Fruit fly (Drosophila melanogaster): Measurements from ENCODE around the gene CG17193.
A peak's percentile ranks its signal among the peaks of the same experiment; 100 is the strongest.

The CG17193 gene

DNA sequence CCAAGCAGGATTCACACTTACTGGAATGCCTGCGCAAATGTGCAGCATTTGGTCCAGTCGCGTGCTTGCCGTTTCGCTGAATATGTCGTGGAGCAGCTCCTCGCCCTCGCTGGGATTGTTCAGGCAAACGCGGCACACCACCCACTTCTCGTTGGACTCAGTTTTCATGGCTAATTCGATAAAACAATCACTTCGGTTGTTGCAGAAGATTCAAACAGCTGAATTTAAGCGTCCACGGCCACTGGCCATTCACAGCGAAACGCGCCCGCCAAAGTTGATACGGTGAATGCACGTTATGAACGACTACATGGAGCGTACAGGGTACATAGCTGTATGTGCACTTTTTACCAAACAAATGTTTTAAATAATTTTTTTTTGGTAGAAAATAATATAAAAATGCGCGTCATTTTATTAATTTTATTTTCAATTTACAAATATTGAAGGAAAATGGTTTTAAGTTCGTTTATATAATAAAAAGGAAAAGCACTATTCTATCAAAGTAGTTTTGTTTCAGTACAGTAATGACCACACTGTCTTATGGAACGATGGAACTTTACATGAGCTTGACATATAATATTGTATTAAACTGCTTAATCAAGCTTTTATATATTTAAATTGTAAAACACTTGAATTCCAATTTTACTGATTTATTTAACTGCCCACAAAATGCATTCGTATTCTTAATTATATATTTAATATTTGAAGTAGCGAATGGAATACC is 24.7 kb downstream of the CG17193 start, which contains the start of gene trem (continued):
- TF ChIP-seq zen2 (GFP tag; IDR thresholded peaks at IDR 0.05; ENCODE audit: partially characterized antibody) (no peak), Poxn (GFP tag; IDR thresholded peaks at IDR 0.05) (no peak), CG1529 (GFP tag; optimal IDR thresholded peaks at IDR 0.05) (peak; percentile 38), CG13894 (tag; optimal IDR thresholded peaks at IDR 0.05) (no peak), CG17186 (GFP tag; optimal IDR thresholded peaks at IDR 0.05) (no peak), Atf-2 (GFP tag; optimal IDR thresholded peaks at IDR 0.05) (no peak), mam (GFP tag; optimal IDR thresholded peaks at IDR 0.05) (peak; percentile 73), ac (GFP tag; optimal IDR thresholded peaks at IDR 0.05) (no peak), Neu2 (GFP tag; optimal IDR thresholded peaks at IDR 0.05; ENCODE audit: borderline replicate concordance) (no peak), exex (tag; optimal IDR thresholded peaks at IDR 0.05) (no peak), NC2β (GFP tag; optimal IDR thresholded peaks at IDR 0.05) (no peak), CG15269 (tag; optimal IDR thresholded peaks at IDR 0.05) (no peak), CG15696 (tag; optimal IDR thresholded peaks at IDR 0.05) (peak; percentile 73), CG2199 (GFP tag; IDR thresholded peaks at IDR 0.05) (no peak), MTF-1 (GFP tag; optimal IDR thresholded peaks at IDR 0.05; ENCODE audit: borderline replicate concordance) (no peak), CG18599 (GFP tag; optimal IDR thresholded peaks at IDR 0.05) (no peak), CG10979 (tag; optimal IDR thresholded peaks at IDR 0.05) (peak; percentile 63), H15 (GFP tag; IDR thresholded peaks at IDR 0.05) (peak; percentile 33; the same call in 1 of the 3 replicates), slou (GFP tag; optimal IDR thresholded peaks at IDR 0.05) (peak; percentile 60), CG17912 (GFP tag; optimal IDR thresholded peaks at IDR 0.05) (no peak), Eip74EF (GFP tag; optimal IDR thresholded peaks at IDR 0.05) (no peak), CG18262 (tag; optimal IDR thresholded peaks at IDR 0.05) (peak; percentile 81), CG12236 (GFP tag; optimal IDR thresholded peaks at IDR 0.05) (no peak), sisA (GFP tag; IDR thresholded peaks at IDR 0.05) (peak; percentile 78), her (GFP tag; optimal IDR thresholded peaks at IDR 0.05) (no peak), H2.0 (GFP tag; IDR thresholded peaks at IDR 0.05) (peak; percentile 50), toy (GFP tag; IDR thresholded peaks at IDR 0.05) (no peak), pita (GFP tag; optimal IDR thresholded peaks at IDR 0.05) (no peak), chif (GFP tag; optimal IDR thresholded peaks at IDR 0.05) (peak; percentile 48 to 50), abd-A (tag; optimal IDR thresholded peaks at IDR 0.05) (no peak), trem (tag; optimal IDR thresholded peaks at IDR 0.05) (peak; percentile 79), ftz-f1 (GFP tag; optimal IDR thresholded peaks at IDR 0.05) (no peak), repo (GFP tag; optimal IDR thresholded peaks at IDR 0.05) (no peak), CG14710 (tag; optimal IDR thresholded peaks at IDR 0.05) (peak; percentile 83), grn (GFP tag; optimal IDR thresholded peaks at IDR 0.05) (no peak), zfh1 (GFP tag; IDR thresholded peaks at IDR 0.05) (peak; percentile 29; the same call in 1 of the 3 replicates), Camta (GFP tag; optimal IDR thresholded peaks at IDR 0.05) (peak; percentile 40), ind (GFP tag; optimal IDR thresholded peaks at IDR 0.05) (peak; percentile 79), lov (optimal IDR thresholded peaks at IDR 0.05) (no peak), lov (GFP tag; IDR thresholded peaks at IDR 0.05) (no peak), vfl (GFP tag; optimal IDR thresholded peaks at IDR 0.05) (no peak), emc (GFP tag; optimal IDR thresholded peaks at IDR 0.05) (no peak), al (GFP tag; IDR thresholded peaks at IDR 0.05) (peak; percentile 69), hb (GFP tag; IDR thresholded peaks at IDR 0.05; ENCODE audit: partially characterized antibody) (no peak), sim (GFP tag; IDR thresholded peaks at IDR 0.05) (no peak), Drgx (GFP tag; IDR thresholded peaks at IDR 0.05) (peak; percentile 36; the same call in 1 of the 2 replicates), cad (GFP tag; optimal IDR thresholded peaks at IDR 0.05) (no peak), fu2 (GFP tag; optimal IDR thresholded peaks at IDR 0.05) (peak; percentile 2), schlank (tag; optimal IDR thresholded peaks at IDR 0.05) (no peak), CG34376 (GFP tag; optimal IDR thresholded peaks at IDR 0.05) (no peak), fru (optimal IDR thresholded peaks at IDR 0.05) (no peak)

Measured in whole organism, embryonic.